Worm (Caenorhabditis elegans): ENCODE results near the gene adal-1.
A peak's percentile ranks its signal among the peaks of the same experiment; 100 is the strongest.

adal-1 gene

ce11 chrII:6847917-6848379 is 45.5 kb downstream of the adal-1 start, which contains the start of gene tbc-6 (continued):
- 0 out of 2 replicates have a peak, but pooled peaks have one; percentile 34 for TF ChIP-seq Y79H2A.3 (GFP tag; conservative IDR thresholded peaks at IDR 0.05)
- peak; percentile 53 for TF ChIP-seq lin-40 (tag; optimal IDR thresholded peaks at IDR 0.05)
- no peak for TF ChIP-seq unc-130 (GFP tag; optimal IDR thresholded peaks at IDR 0.05)
- TF ChIP-seq rcor-1 (GFP tag; IDR thresholded peaks at IDR 0.05), result no peak
- no peak for TF ChIP-seq ekl-4 (GFP tag; IDR thresholded peaks at IDR 0.05)
- TF ChIP-seq cebp-1 (GFP tag; IDR thresholded peaks at IDR 0.05), result no peak
- peak; percentile 21 for TF ChIP-seq cebp-1 (tag; optimal IDR thresholded peaks at IDR 0.05)

- TF ChIP-seq lag-1 (GFP tag; IDR thresholded peaks at IDR 0.05), result no peak
- no peak for TF ChIP-seq D2030.7 (GFP tag; IDR thresholded peaks at IDR 0.05)
- peak; percentile 91 for TF ChIP-seq zfh-2 (GFP tag; conservative IDR thresholded peaks at IDR 0.05)
- peak; percentile 47; the same call in 1 of the 2 replicates for TF ChIP-seq egrh-3 (GFP tag; IDR thresholded peaks at IDR 0.05)
- no peak for TF ChIP-seq nhr-80 (tag; optimal IDR thresholded peaks at IDR 0.05)
- TF ChIP-seq B0261.1 (tag; optimal IDR thresholded peaks at IDR 0.05), result no peak
- TF ChIP-seq repo-1 (tag; optimal IDR thresholded peaks at IDR 0.05), result peak; percentile 10
- no peak for TF ChIP-seq attf-5 (GFP tag; optimal IDR thresholded peaks at IDR 0.05)
- no peak for TF ChIP-seq nhr-179 (tag; optimal IDR thresholded peaks at IDR 0.05)
- no peak for TF ChIP-seq ZK185.1 (tag; optimal IDR thresholded peaks at IDR 0.05; ENCODE audit: poor library complexity, severe bottlenecking)
- TF ChIP-seq mel-28 (tag; optimal IDR thresholded peaks at IDR 0.05; ENCODE audit: borderline replicate concordance), result no peak
- TF ChIP-seq nfyb-1 (GFP tag; IDR thresholded peaks at IDR 0.05), result 0 out of 2 replicates have a peak, but pooled peaks have one; percentile 26
- TF ChIP-seq rpc-1 (optimal IDR thresholded peaks at IDR 0.05), result no peak
- TF ChIP-seq rpc-1 (tag; optimal IDR thresholded peaks at IDR 0.05), result no peak
These were observed 46.7 kb downstream of the adal-1 start for ce11 chrII:6846723-6847122.

ce11 chrII:6845006-6845459 is 48.4 kb downstream of the adal-1 start:
- TF ChIP-seq lsl-1 (GFP tag; optimal IDR thresholded peaks at IDR 0.05) (no peak), sea-2 (GFP tag; IDR thresholded peaks at IDR 0.05) (no peak), F23B12.7 (tag; optimal IDR thresholded peaks at IDR 0.05; ENCODE audit: insufficient read depth) (no peak), ceh-58 (GFP tag; IDR thresholded peaks at IDR 0.05) (no peak), atf-7 (tag; optimal IDR thresholded peaks at IDR 0.05) (no peak), F39B2.1 (GFP tag; IDR thresholded peaks at IDR 0.05) (no peak), ekl-4 (GFP tag; IDR thresholded peaks at IDR 0.05) (no peak), F10E7.11 (tag; optimal IDR thresholded peaks at IDR 0.05) (no peak), bed-2 (GFP tag; IDR thresholded peaks at IDR 0.05) (no peak), C17E4.6 (GFP tag; IDR thresholded peaks at IDR 0.05) (no peak), sptf-2 (GFP tag; optimal IDR thresholded peaks at IDR 0.05) (no peak), zim-3 (tag; optimal IDR thresholded peaks at IDR 0.05) (no peak), sdz-38 (tag; optimal IDR thresholded peaks at IDR 0.05) (no peak), Y67H2A.10 (GFP tag; conservative IDR thresholded peaks at IDR 0.05) (no peak), aptf-2 (GFP tag; conservative IDR thresholded peaks at IDR 0.05) (no peak), cebp-2 (GFP tag; IDR thresholded peaks at IDR 0.05) (no peak)
